Worm (Caenorhabditis elegans): Measurements from ENCODE around the gene gsto-2.
A peak's percentile ranks its signal among the peaks of the same experiment; 100 is the strongest.

gsto-2 gene

DNA sequence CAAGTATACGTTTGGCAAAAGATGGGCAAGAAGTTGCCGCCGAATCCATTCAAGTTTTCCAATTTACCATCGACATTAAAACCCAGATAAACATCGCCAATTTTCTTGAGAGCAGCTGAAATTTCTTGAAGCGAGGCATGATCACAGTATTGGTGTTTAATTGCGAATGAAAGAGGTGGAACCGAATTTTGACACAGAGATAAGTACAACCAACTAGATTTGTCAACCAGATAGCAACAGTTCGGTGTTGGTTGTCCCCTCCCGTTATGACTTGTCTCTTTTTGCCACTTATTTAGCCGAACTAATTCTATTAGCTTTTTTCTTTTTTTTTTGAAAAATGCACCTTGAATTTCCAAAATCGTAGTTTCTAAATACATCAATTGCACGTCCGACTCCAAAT lies 23.8 kb downstream of the gsto-2 start:
- TF ChIP-seq K12H6.12 (tag; optimal IDR thresholded peaks at IDR 0.05) (no peak), zfh-2 (GFP tag; conservative IDR thresholded peaks at IDR 0.05) (no peak), attf-5 (GFP tag; optimal IDR thresholded peaks at IDR 0.05) (no peak), sdz-38 (tag; optimal IDR thresholded peaks at IDR 0.05) (no peak), rec-8 (tag; optimal IDR thresholded peaks at IDR 0.05) (no peak), nhr-27 (tag; optimal IDR thresholded peaks at IDR 0.05) (no peak), aptf-3 (GFP tag; IDR thresholded peaks at IDR 0.05) (no peak), F57C9.4 (tag; optimal IDR thresholded peaks at IDR 0.05) (no peak), F10E7.11 (tag; optimal IDR thresholded peaks at IDR 0.05) (no peak), cebp-1 (GFP tag; IDR thresholded peaks at IDR 0.05) (no peak), cebp-1 (tag; optimal IDR thresholded peaks at IDR 0.05) (no peak), unc-130 (GFP tag; optimal IDR thresholded peaks at IDR 0.05) (no peak), fkh-3 (tag; optimal IDR thresholded peaks at IDR 0.05) (no peak), snpc-4 (GFP tag; optimal IDR thresholded peaks at IDR 0.05) (no peak), snpc-4 (tag; optimal IDR thresholded peaks at IDR 0.05) (no peak), dpff-1 (tag; optimal IDR thresholded peaks at IDR 0.05) (no peak), B0261.1 (tag; optimal IDR thresholded peaks at IDR 0.05) (no peak), lin-35 (GFP tag; optimal IDR thresholded peaks at IDR 0.05) (no peak), pbrm-1 (GFP tag; IDR thresholded peaks at IDR 0.05) (no peak)

DNA sequence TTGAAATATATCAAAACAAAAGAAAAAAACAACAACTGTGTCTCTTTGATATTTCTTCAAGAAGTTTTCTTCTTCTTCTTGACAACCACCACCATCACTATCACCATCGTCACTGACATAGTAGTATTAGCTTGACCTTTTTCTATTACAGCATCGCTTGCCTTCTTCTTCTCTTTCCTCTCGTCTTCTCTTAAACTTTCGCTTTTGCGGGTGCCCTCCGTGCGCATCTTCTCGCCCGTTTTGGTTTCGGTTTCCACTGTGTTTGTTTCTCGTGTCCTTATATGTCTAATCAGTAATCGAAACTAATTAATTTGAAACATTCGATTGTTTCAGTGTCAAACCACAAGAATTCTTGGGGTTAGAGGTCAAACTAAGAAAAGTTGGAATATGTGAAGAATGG lies 24.8 kb downstream of the gsto-2 start:
- TF ChIP-seq mel-28 (tag; optimal IDR thresholded peaks at IDR 0.05; ENCODE audit: borderline replicate concordance): no peak
- TF ChIP-seq Y56A3A.18 (GFP tag; IDR thresholded peaks at IDR 0.05): no peak
- TF ChIP-seq lin-35 (GFP tag; optimal IDR thresholded peaks at IDR 0.05): no peak
- TF ChIP-seq F23B12.7 (tag; optimal IDR thresholded peaks at IDR 0.05; ENCODE audit: insufficient read depth): no peak
- no peak for TF ChIP-seq rec-8 (tag; optimal IDR thresholded peaks at IDR 0.05)
- TF ChIP-seq hlh-26 (GFP tag; conservative IDR thresholded peaks at IDR 0.05): no peak
- TF ChIP-seq attf-5 (GFP tag; optimal IDR thresholded peaks at IDR 0.05): no peak
- no peak for TF ChIP-seq hmg-1.2 (GFP tag; IDR thresholded peaks at IDR 0.05)
- no peak for TF ChIP-seq dpff-1 (tag; optimal IDR thresholded peaks at IDR 0.05)
- no peak for TF ChIP-seq pha-4 (tag; optimal IDR thresholded peaks at IDR 0.05)
- TF ChIP-seq lin-54 (GFP tag; optimal IDR thresholded peaks at IDR 0.05): no peak
- no peak for TF ChIP-seq F57C9.4 (tag; optimal IDR thresholded peaks at IDR 0.05)
- TF ChIP-seq madf-6 (GFP tag; IDR thresholded peaks at IDR 0.05): no peak

DNA sequence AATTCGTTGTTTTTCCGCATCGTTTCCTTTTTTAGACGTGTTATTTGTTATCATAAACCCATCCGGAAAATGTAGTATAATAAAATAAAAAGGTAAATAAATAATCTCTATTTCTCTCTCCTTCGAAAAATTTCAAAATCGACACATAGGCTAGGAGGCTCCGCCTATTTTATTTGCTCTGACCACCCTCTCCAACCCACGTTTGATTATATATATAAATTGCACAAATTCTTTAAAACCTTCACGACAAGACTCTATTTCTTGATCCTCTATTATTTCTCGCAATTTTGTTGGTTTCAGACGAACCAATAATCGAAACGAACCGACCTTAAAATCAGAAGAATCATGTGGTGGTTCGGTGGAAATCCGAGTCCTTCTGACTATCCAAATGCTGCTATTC lies 26.2 kb downstream of the gsto-2 start, which contains the start of gene doxa-1:
TSS of gene doxa-1 (plus strand) at position 301 of the 400 bp plus-strand sequence.
- TF ChIP-seq lin-54 (GFP tag; optimal IDR thresholded peaks at IDR 0.05): no peak
- no peak for TF ChIP-seq lsy-27 (tag; optimal IDR thresholded peaks at IDR 0.05; ENCODE audit: borderline replicate concordance, insufficient read depth)
- no peak for TF ChIP-seq die-1 (tag; optimal IDR thresholded peaks at IDR 0.05)
- no peak for TF ChIP-seq hmg-1.2 (GFP tag; IDR thresholded peaks at IDR 0.05)
- TF ChIP-seq dox-1 (GFP tag; IDR thresholded peaks at IDR 0.05): no peak
- TF ChIP-seq cebp-1 (GFP tag; IDR thresholded peaks at IDR 0.05): no peak
- TF ChIP-seq cebp-1 (tag; optimal IDR thresholded peaks at IDR 0.05): no peak
- no peak for TF ChIP-seq efl-1 (GFP tag; optimal IDR thresholded peaks at IDR 0.05)
- TF ChIP-seq egrh-3 (GFP tag; IDR thresholded peaks at IDR 0.05): no peak

DNA sequence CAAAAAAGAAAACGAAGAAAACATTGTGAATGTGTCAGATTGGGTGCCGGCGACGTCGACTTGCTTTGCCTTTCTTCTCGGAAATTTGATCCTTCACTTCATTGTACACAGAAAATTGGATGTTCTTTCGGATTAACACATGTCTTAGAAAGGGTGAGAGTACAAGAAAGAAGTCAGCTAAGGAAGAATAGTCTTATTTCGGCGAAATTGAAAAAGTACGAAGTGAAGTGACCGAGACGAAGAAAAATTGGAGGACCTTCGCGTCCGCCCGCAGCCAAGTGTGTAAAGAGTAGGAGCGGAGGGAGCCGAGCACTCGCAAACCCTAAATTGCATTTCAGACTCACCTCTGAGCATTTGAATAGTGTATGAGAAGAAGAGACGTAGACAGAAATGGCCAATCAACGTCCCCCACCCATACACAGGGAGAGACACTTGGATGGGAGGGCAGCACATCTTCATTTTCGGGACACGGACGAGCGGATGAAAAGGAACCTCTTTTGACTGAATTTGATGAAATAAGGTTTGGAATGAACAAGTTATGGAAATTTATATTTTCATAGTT lies 34.1 kb downstream of the gsto-2 start, which contains the start of gene glr-1:
TSS of gene glr-1 (minus strand) at position 51 of the 562 bp plus-strand sequence.
- TF ChIP-seq nhr-27 (tag; optimal IDR thresholded peaks at IDR 0.05) (no peak), B0261.1 (tag; optimal IDR thresholded peaks at IDR 0.05) (no peak), ccch-3 (GFP tag; optimal IDR thresholded peaks at IDR 0.05) (no peak), ceh-100 (GFP tag; IDR thresholded peaks at IDR 0.05) (no peak), nhr-120 (GFP tag; IDR thresholded peaks at IDR 0.05) (no peak), sptf-2 (GFP tag; optimal IDR thresholded peaks at IDR 0.05) (no peak), lag-1 (GFP tag; IDR thresholded peaks at IDR 0.05) (0 out of 2 replicates have a peak, but pooled peaks have one; percentile 17)
